Worm (Caenorhabditis elegans): ENCODE measurements around the gene F25B5.6.
A peak's percentile ranks its signal among the peaks of the same experiment; 100 is the strongest.

The F25B5.6 gene

DNA sequence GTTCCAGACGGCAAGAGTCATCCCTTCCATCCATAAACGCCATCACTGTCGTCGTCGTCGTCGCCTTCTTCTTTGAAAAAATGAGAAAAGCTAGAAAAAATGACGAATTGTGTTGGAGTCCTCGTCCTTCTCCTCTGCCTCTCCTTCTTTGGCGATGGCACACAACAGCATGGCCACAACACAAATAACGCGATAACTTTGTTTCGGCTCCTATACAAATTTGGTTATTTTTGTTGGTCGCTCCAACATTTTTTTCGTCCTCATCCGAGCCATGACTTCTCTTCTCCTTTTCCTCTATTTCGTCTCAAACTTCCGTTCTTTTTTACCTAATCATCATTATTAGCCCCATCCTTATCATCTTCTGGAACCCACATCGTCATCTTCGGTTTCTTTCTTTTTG, 43.5 kb upstream of the F25B5.6 start:
- TF ChIP-seq ces-1 (GFP tag; optimal IDR thresholded peaks at IDR 0.05) (peak; percentile 53), skn-1 (tag; optimal IDR thresholded peaks at IDR 0.05) (no peak), fkh-10 (GFP tag; optimal IDR thresholded peaks at IDR 0.05) (peak; percentile 79), lin-14 (GFP tag; optimal IDR thresholded peaks at IDR 0.05) (peak; percentile 66), jun-1 (tag; optimal IDR thresholded peaks at IDR 0.05) (no peak), nhr-237 (tag; optimal IDR thresholded peaks at IDR 0.05) (no peak), unc-30 (tag; optimal IDR thresholded peaks at IDR 0.05) (no peak), mep-1 (tag; optimal IDR thresholded peaks at IDR 0.05) (no peak), F16B12.6 (tag; optimal IDR thresholded peaks at IDR 0.05) (no peak), lsy-2 (tag; optimal IDR thresholded peaks at IDR 0.05) (peak in 1 of 2 experiments; percentile 17), lin-13 (GFP tag; optimal IDR thresholded peaks at IDR 0.05) (no peak), ceh-82 (tag; optimal IDR thresholded peaks at IDR 0.05) (no peak), isw-1 (GFP tag; IDR thresholded peaks at IDR 0.05) (no peak)

DNA sequence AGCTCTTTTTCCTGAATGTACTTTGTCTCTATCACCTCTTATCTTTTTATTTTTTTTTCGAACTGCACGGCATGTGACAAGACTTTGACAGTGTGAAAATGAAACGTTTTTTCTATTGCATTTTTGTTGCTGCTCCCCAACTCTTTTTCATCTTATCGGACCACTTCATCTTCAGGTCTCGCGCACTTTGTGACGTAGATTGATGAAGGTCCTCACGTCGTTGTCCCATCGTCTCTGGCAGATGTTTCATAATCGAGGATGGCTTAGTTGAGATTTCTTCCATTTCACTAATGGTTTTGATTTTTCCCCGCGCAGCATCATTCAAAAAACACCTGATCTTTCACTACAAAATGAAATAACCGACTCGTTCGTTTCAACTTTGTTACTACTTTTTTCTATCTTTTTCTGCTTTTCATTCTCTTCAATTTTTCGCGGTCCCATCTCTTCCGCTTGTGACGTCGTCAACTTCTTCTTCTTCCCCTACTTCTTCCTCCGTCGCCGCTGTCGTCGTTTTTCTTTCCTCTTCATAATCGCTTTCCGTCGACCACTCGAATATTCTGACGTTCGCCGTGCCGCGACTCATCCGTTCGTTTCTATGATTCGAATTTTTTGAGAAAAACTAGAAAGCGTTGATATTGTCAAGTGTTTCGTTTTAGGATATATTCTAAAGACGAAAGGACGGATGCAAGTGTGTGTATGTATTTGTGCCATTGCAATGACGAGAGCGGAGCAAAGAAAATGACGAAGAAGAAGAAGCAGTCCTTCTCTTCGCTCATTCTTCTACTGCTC, 42.8 kb upstream of the F25B5.6 start, which contains the start of gene T04C9.2:
T04C9.2 (plus strand) TSS at position 739 of the 789 bp plus-strand sequence.
- TF ChIP-seq ces-1 (GFP tag; optimal IDR thresholded peaks at IDR 0.05) (no peak), fkh-10 (GFP tag; optimal IDR thresholded peaks at IDR 0.05) (peak; percentile 37), grh-1 (GFP tag; IDR thresholded peaks at IDR 0.05) (no peak), sptf-1 (tag; optimal IDR thresholded peaks at IDR 0.05) (no peak), lsy-2 (tag; optimal IDR thresholded peaks at IDR 0.05) (peak in 1 of 2 experiments; percentile 7), lin-14 (GFP tag; optimal IDR thresholded peaks at IDR 0.05) (peak; percentile 55), fkh-4 (tag; optimal IDR thresholded peaks at IDR 0.05; ENCODE audit: borderline replicate concordance) (no peak), F16B12.6 (tag; optimal IDR thresholded peaks at IDR 0.05) (no peak)

DNA sequence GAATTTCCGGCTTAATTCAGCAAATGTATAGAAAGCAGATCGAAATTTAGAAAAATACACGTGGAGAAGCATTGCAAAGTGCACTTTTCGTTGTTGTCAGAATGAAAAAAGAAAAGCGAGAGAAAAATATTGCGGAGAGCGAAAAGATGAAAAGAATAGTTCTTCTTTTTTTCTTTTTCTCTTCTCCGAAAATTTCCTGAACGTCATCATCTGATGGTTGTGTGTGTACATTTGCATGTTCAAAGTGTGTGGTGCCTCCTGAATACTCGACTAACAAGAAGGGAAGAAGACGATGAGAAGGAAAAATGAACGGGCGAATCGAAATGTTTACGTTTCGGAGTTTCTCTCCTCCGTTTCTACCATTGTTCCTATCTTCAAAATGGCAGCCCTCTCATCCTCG, 41.6 kb upstream of the F25B5.6 start:
- TF ChIP-seq nhr-71 (tag; optimal IDR thresholded peaks at IDR 0.05), result peak; percentile 3
- TF ChIP-seq efl-1 (optimal IDR thresholded peaks at IDR 0.05), result no peak
- TF ChIP-seq efl-1 (GFP tag; optimal IDR thresholded peaks at IDR 0.05 in 1 of 2), result peak in 1 of 2 experiments; percentile 57
- TF ChIP-seq lin-14 (GFP tag; optimal IDR thresholded peaks at IDR 0.05), result peak; percentile 57
- TF ChIP-seq ceh-8 (GFP tag; optimal IDR thresholded peaks at IDR 0.05), result no peak
- peak; percentile 8 for TF ChIP-seq skn-1 (tag; optimal IDR thresholded peaks at IDR 0.05)

DNA sequence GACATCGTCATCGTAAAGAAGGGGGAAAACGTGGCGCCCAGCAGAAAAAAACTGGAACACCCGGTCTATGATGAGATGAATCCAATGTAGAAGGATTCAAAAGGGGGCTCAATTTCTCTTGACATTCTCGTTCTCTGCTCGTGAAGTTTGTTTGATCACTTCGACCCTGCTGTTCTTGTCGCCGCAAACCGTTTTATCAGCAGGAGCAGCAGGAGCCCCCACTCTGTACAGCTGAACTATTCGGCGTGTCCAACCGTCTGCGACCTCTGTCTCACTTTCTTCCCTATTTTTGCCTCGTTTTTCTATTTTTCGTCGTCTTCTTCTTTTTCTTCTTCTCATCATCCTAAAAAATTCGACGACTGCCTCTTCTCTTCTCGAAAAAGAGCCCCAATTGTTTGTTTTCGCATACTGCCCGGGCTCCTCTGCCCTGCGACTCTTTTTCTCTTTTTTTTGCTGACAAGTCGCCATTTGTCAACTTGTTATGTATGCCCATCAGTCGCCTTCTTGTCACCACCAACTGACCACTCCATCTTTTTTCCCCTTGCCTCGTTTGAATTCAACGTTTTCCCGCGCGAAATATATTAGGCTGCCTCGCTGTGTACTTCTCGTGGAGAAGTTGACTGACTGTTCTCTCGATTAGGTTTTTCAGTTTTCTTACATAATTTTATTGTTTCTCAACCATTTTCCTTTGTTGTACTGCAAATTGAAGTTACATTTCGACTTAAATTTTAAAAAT, 40.6 kb upstream of the F25B5.6 start:
- TF ChIP-seq xbp-1 (tag; optimal IDR thresholded peaks at IDR 0.05) (peak; percentile 11), ama-1 (optimal IDR thresholded peaks at IDR 0.05) (peak; percentile 19), fkh-10 (GFP tag; optimal IDR thresholded peaks at IDR 0.05) (peak; percentile 9), lin-35 (GFP tag; optimal IDR thresholded peaks at IDR 0.05) (peak; percentile 73 to 82), rnt-1 (tag; optimal IDR thresholded peaks at IDR 0.05) (peak; percentile 22), ceh-90 (tag; optimal IDR thresholded peaks at IDR 0.05) (no peak), fos-1 (tag; optimal IDR thresholded peaks at IDR 0.05) (no peak), ets-5 (GFP tag; IDR thresholded peaks at IDR 0.05) (no peak), elt-2 (tag; optimal IDR thresholded peaks at IDR 0.05) (no peak), aha-1 (tag; optimal IDR thresholded peaks at IDR 0.05) (no peak), nhr-71 (tag; optimal IDR thresholded peaks at IDR 0.05) (peak; percentile 39), ztf-11 (tag; optimal IDR thresholded peaks at IDR 0.05) (peak in 1 of 2 experiments; percentile 20), dsc-1 (tag; optimal IDR thresholded peaks at IDR 0.05) (no peak), dpl-1 (GFP tag; optimal IDR thresholded peaks at IDR 0.05) (peak; percentile 71 to 82 (median 75)), nhr-84 (tag; optimal IDR thresholded peaks at IDR 0.05) (no peak), blmp-1 (tag; optimal IDR thresholded peaks at IDR 0.05) (peak; percentile 39), elt-3 (tag; optimal IDR thresholded peaks at IDR 0.05) (no peak), F16B12.6 (tag; optimal IDR thresholded peaks at IDR 0.05) (no peak), snu-23 (GFP tag; optimal IDR thresholded peaks at IDR 0.05) (peak; percentile 23), lsy-2 (tag; optimal IDR thresholded peaks at IDR 0.05) (peak in 1 of 2 experiments; percentile 40), nhr-20 (tag; optimal IDR thresholded peaks at IDR 0.05) (peak; percentile 35), lin-14 (GFP tag; optimal IDR thresholded peaks at IDR 0.05) (peak; percentile 66), tbx-2 (tag; optimal IDR thresholded peaks at IDR 0.05) (peak; percentile 23), efl-1 (optimal IDR thresholded peaks at IDR 0.05) (peak; percentile 77), efl-1 (GFP tag; optimal IDR thresholded peaks at IDR 0.05 in 1 of 2) (peak; percentile 81 to 97), swsn-7 (tag; optimal IDR thresholded peaks at IDR 0.05) (peak; percentile 14), unc-86 (tag; optimal IDR thresholded peaks at IDR 0.05) (peak; percentile 24), nhr-47 (tag; optimal IDR thresholded peaks at IDR 0.05) (peak; percentile 13), C16A3.4 (tag; optimal IDR thresholded peaks at IDR 0.05) (no peak), mab-9 (GFP tag; IDR thresholded peaks at IDR 0.05) (peak; percentile 73), mep-1 (tag; optimal IDR thresholded peaks at IDR 0.05) (peak; percentile 45)
